Fruit fly (Drosophila melanogaster): ENCODE measurements around the gene CG31097.

DNA sequence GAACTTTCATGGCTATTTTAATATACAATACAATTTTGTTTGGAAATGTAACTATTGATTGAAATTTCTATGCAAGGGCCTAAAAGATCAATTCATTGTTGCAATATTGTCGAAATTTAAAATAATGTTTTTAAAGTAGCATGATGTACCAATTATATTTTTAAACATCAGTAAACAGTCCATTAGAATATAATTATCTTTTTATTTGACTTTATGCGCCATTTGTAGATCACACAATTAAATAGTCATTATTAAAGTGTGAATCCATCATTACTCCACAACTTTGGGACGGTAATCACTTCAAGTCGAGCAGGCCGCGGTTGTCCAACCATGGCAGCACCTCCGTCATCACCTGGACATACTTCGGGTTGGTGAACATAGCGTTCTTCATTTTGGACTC, 13.3 kb upstream of the CG31097 start, which contains the start of gene CG31099:
- TF ChIP-seq CG33017 (tag; optimal IDR thresholded peaks at IDR 0.05) = no peak
- no peak for TF ChIP-seq CG14711 (tag; optimal IDR thresholded peaks at IDR 0.05)
- TF ChIP-seq CG1620 (GFP tag; optimal IDR thresholded peaks at IDR 0.05) = no peak
- TF ChIP-seq pad (GFP tag; optimal IDR thresholded peaks at IDR 0.05) = no peak
- no peak for TF ChIP-seq cic (GFP tag; optimal IDR thresholded peaks at IDR 0.05)
- TF ChIP-seq CG12768 (GFP tag; optimal IDR thresholded peaks at IDR 0.05) = no peak
- TF ChIP-seq CG11617 (GFP tag; optimal IDR thresholded peaks at IDR 0.05) = no peak
- TF ChIP-seq toe (GFP tag; optimal IDR thresholded peaks at IDR 0.05) = no peak
- TF ChIP-seq CG5204 (GFP tag; optimal IDR thresholded peaks at IDR 0.05) = no peak
